Fruit fly (Drosophila melanogaster): Measurements from ENCODE around the gene Nepl8.

Gene Nepl8

DNA sequence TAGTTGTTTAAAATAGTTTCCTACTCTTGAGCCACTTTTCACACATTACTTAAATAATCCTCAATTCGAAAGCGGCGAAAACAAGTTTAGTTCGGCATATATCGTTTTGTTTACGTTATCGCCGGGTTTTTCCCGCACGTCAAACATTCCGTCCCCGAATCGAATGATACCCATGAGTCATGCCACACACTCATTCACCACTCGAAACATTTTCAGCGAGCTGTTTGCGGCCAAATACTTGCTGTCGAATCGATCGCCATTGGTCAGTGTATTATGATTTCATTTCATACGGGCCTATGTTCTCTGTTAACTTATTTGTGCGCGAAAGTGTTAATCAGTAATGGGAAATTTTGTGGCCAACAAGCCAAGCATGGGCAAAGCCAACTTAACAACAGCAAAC lies 40.5 kb downstream of the Nepl8 start (continued):
- TF ChIP-seq sd (tag; optimal IDR thresholded peaks at IDR 0.05) (peak; percentile 81), Nf-YB (GFP tag; optimal IDR thresholded peaks at IDR 0.05) (peak; percentile 41), CG13424 (tag; optimal IDR thresholded peaks at IDR 0.05) (no peak)

DNA sequence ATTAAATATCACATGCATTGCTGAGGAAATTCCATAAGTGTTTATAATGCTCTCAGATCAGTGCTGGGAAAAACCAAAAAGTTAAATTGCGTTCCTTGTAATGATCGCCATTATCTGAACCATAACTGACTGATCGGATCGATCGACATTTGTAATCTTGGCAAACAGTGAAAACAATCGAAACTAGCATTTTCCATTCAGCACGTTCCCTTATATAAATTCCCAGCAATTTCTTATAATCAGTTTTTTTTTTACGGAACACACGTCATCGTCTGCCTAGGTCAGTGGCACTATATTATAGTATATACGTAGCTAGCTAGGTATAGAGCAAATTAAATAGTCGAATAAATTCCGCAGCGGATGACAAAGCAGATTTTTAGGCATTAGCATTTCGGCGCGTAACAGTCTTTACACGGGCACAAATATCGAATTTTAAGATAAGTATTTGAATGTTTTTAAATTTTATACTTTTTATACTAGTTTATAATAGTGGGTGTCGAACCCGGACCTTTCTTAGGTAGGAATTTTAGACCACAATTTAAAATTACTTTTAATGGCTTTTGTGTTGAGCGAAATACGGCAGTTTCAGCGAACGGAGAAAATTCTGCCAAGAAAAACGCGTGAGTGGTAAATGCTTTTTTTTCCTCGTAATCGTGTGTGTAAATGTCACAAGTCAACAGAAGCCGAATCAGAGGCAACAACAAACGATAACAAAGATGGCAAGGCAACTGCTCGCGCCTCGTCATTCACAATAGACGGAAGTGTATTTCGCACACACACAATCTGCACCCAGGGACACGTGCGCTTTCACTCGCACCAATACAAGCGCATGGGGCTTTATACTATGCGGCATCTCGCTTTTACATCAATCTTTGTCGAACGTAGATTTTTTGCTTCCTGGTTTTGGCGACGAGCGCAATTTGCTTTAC lies 41.8 kb downstream of the Nepl8 start:
- TF ChIP-seq so (GFP tag; IDR thresholded peaks at IDR 0.05) (no peak), kay (GFP tag; optimal IDR thresholded peaks at IDR 0.05) (no peak), CG4328 (GFP tag; optimal IDR thresholded peaks at IDR 0.05) (no peak), CG12104 (GFP tag; optimal IDR thresholded peaks at IDR 0.05) (no peak), odd (GFP tag; optimal IDR thresholded peaks at IDR 0.05) (no peak), HHEX (GFP tag; optimal IDR thresholded peaks at IDR 0.05) (no peak), h (optimal IDR thresholded peaks at IDR 0.05) (no peak), caup (GFP tag; optimal IDR thresholded peaks at IDR 0.05; ENCODE audit: severe bottlenecking) (peak; percentile 7), CG12219 (GFP tag; optimal IDR thresholded peaks at IDR 0.05) (no peak), CG13894 (tag; optimal IDR thresholded peaks at IDR 0.05) (peak; percentile 28), psq (GFP tag; optimal IDR thresholded peaks at IDR 0.05) (no peak), gce (GFP tag; IDR thresholded peaks at IDR 0.05) (no peak), ewg (GFP tag; optimal IDR thresholded peaks at IDR 0.05) (no peak), CG4360 (GFP tag; IDR thresholded peaks at IDR 0.05) (no peak), BtbVII (GFP tag; optimal IDR thresholded peaks at IDR 0.05) (no peak), Myb (GFP tag; optimal IDR thresholded peaks at IDR 0.05) (no peak), ro (GFP tag; IDR thresholded peaks at IDR 0.05) (no peak), Scr (GFP tag; IDR thresholded peaks at IDR 0.05; ENCODE audit: partially characterized antibody) (no peak), ac (GFP tag; optimal IDR thresholded peaks at IDR 0.05) (no peak), eyg (GFP tag; optimal IDR thresholded peaks at IDR 0.05) (no peak), TFAM (GFP tag; optimal IDR thresholded peaks at IDR 0.05) (no peak), CG1529 (GFP tag; optimal IDR thresholded peaks at IDR 0.05) (no peak), CG7839 (tag; optimal IDR thresholded peaks at IDR 0.05) (no peak), p53 (GFP tag; optimal IDR thresholded peaks at IDR 0.05) (no peak), CG15011 (GFP tag; optimal IDR thresholded peaks at IDR 0.05) (no peak), sob (GFP tag; IDR thresholded peaks at IDR 0.05) (no peak), Camta (GFP tag; optimal IDR thresholded peaks at IDR 0.05) (no peak), ttk (GFP tag; IDR thresholded peaks at IDR 0.05) (no peak), CG16779 (GFP tag; IDR thresholded peaks at IDR 0.05) (no peak), org-1 (GFP tag; optimal IDR thresholded peaks at IDR 0.05) (no peak), CG2202 (tag; optimal IDR thresholded peaks at IDR 0.05) (no peak), prd (optimal IDR thresholded peaks at IDR 0.05) (no peak), prd (GFP tag; IDR thresholded peaks at IDR 0.05) (no peak), Bgb (GFP tag; IDR thresholded peaks at IDR 0.05; ENCODE audit: partially characterized antibody) (no peak), Dek (tag; optimal IDR thresholded peaks at IDR 0.05) (no peak), CG6683 (GFP tag; optimal IDR thresholded peaks at IDR 0.05) (no peak), gsb-n (tag; optimal IDR thresholded peaks at IDR 0.05) (no peak), CG1233 (GFP tag; optimal IDR thresholded peaks at IDR 0.05) (no peak), CG11504 (tag; optimal IDR thresholded peaks at IDR 0.05) (no peak), zfh1 (GFP tag; IDR thresholded peaks at IDR 0.05) (no peak), Taf1 (GFP tag; IDR thresholded peaks at IDR 0.05) (no peak), CG6175 (GFP tag; IDR thresholded peaks at IDR 0.05) (peak; percentile 68; the same call in 2 of the 3 replicates), CG32767 (GFP tag; IDR thresholded peaks at IDR 0.05) (no peak), sd (tag; optimal IDR thresholded peaks at IDR 0.05) (peak; percentile 73), sisA (GFP tag; IDR thresholded peaks at IDR 0.05) (no peak), CG3407 (GFP tag; optimal IDR thresholded peaks at IDR 0.05) (no peak)

All from whole organism, embryonic.